Worm (Caenorhabditis elegans): ENCODE results near the gene F14H12.2.
A peak's percentile ranks its signal among the peaks of the same experiment; 100 is the strongest.
"Not testable (repeated sequence)": the region's sequence is repeated elsewhere in the genome, so short reads cannot be mapped to it uniquely, and the experiment has no call there.

F14H12.2 gene

ce11 chrX:4314939-4315338 lies 35.4 kb upstream of the F14H12.2 start:
- TF ChIP-seq nhr-12 (tag; optimal IDR thresholded peaks at IDR 0.05) (no peak), ces-1 (GFP tag; optimal IDR thresholded peaks at IDR 0.05) (peak; percentile 82)

- TF ChIP-seq elt-3 (tag; optimal IDR thresholded peaks at IDR 0.05) = no peak
- TF ChIP-seq ces-1 (GFP tag; optimal IDR thresholded peaks at IDR 0.05) = peak; percentile 37
Measured at ce11 chrX:4317095-4317494, 33.2 kb upstream of the F14H12.2 start.

DNA sequence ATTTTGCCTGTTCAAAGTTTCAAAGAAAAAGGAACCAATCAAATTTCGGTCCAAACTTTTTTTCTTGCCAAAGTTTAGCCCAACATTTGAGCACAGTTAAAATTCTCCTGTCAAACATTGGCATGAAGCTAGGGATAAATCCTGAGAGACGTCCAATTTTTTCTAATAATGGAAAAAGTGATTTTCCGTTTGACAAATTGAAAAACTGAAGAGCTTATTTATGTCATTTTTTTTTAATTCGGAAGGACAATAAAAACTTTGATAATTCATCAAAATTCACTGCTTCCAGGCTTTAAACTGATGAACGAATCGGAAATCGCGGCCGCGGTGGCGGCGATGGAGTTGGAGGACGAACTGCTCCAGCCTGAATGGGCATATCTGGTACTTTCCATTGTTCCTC lies 29.7 kb upstream of the F14H12.2 start, which contains the start of gene dop-6:
Gene dop-6, plus strand, starts transcription at position 301 of the 400 bp plus-strand sequence.
- TF ChIP-seq lin-13 (tag; optimal IDR thresholded peaks at IDR 0.05) = no peak
- TF ChIP-seq cnd-1 (tag; optimal IDR thresholded peaks at IDR 0.05) = no peak
- no peak for TF ChIP-seq M03D4.4 (tag; optimal IDR thresholded peaks at IDR 0.05)
- TF ChIP-seq elt-3 (tag; optimal IDR thresholded peaks at IDR 0.05) = no peak
- no peak for TF ChIP-seq ceh-43 (GFP tag; optimal IDR thresholded peaks at IDR 0.05)
- no peak for TF ChIP-seq flh-1 (GFP tag; optimal IDR thresholded peaks at IDR 0.05)
- no peak for TF ChIP-seq mls-2 (tag; optimal IDR thresholded peaks at IDR 0.05)
- TF ChIP-seq sem-2 (GFP tag; optimal IDR thresholded peaks at IDR 0.05) = no peak

DNA sequence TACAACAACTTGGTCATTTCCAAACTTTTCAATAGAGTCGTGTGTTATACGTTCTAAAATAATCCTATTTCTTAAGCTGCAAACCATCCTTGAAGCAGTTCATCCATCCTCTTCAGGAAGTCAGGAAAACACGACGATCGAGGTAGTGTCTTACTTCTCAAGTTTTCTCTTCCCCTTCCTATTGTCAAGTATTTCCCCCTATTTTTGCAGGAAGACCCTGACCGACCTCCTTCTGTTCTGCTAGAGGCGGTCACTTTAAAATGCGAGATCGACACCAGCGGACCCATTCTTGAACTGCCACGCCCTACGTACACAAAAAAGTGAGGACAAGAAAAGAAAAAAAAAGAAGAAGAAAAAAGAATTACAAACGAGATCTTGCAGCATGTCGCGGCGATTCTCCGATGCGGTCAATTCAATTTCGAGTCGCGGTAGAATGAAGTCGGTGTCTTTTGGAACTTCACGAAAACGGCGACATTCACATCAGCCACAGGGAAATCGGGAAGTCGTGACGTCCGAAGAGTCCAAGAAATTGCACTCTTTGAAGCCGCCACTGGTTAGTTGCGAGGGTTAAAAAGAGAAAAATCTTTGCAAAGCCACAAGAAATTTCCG lies 27.3 kb upstream of the F14H12.2 start:
- TF ChIP-seq elt-1 (tag; optimal IDR thresholded peaks at IDR 0.05; ENCODE audit: borderline replicate concordance, insufficient read depth) (no peak), nhr-237 (tag; optimal IDR thresholded peaks at IDR 0.05) (no peak), bed-3 (GFP tag; optimal IDR thresholded peaks at IDR 0.05) (no peak), unc-39 (tag; optimal IDR thresholded peaks at IDR 0.05) (no peak), flh-1 (GFP tag; optimal IDR thresholded peaks at IDR 0.05) (no peak), cnd-1 (tag; optimal IDR thresholded peaks at IDR 0.05) (no peak), nhr-2 (tag; optimal IDR thresholded peaks at IDR 0.05) (no peak), lin-13 (tag; optimal IDR thresholded peaks at IDR 0.05) (no peak), ces-1 (GFP tag; optimal IDR thresholded peaks at IDR 0.05) (peak; percentile 41)

- TF ChIP-seq ham-2 (GFP tag; optimal IDR thresholded peaks at IDR 0.05) = no peak
Measured at ce11 chrX:4328816-4329215, 21.5 kb upstream of the F14H12.2 start, which contains the start of gene C24A8.5. C24A8.5 (minus strand) TSS chrX:4328916.

DNA sequence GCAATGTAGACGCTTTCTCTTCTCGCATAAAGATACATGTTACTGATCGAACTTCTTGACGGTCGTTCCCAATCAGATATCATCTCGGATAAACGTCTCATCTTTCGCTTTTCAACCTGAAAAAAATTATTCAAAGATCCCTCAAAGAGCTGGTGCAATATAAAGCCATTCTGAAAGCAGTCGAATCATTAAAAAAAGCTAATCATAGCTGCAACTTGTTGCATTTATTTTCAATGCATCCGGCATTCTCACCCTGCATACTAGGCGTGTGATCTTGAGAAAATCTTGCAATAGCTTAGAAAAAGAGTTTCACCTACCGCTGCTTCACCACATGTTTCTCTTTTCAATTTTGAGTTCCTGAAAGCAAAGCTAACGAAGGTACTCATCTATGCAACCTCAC lies 18.0 kb upstream of the F14H12.2 start, which contains the start of gene C24A8.6:
Gene C24A8.6, minus strand, starts transcription at position 101 of the 400 bp plus-strand sequence.
- not testable (repeated sequence) for TF ChIP-seq zip-8 (tag; optimal IDR thresholded peaks at IDR 0.05); nhr-2 (tag; optimal IDR thresholded peaks at IDR 0.05); lin-32 (GFP tag; optimal IDR thresholded peaks at IDR 0.05)

DNA sequence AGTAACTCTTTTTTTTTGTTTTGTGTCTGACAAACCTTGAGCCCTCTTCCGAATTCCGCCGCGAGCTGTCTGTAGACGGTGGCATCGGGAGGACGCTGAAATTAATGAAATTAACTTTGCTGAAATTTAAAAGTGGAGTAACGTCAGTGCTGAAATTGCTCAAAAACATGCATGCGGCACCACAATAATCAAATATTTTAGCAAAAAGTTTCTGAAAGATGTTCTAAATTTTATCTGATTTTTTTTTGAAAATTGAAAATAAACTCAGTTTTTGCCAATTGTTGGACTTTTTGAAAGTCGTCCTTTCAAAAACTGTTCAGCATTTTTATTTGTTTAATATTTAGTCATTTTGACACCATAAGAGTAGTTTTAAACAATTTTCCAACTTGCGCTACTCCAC lies 14.3 kb upstream of the F14H12.2 start, which contains the start of gene cst-2:
Gene cst-2, minus strand, starts transcription at position 101 of the 400 bp plus-strand sequence.
- TF ChIP-seq hlh-1, cnd-1, M03D4.4 (tag; optimal IDR thresholded peaks at IDR 0.05): not testable (repeated sequence)

DNA sequence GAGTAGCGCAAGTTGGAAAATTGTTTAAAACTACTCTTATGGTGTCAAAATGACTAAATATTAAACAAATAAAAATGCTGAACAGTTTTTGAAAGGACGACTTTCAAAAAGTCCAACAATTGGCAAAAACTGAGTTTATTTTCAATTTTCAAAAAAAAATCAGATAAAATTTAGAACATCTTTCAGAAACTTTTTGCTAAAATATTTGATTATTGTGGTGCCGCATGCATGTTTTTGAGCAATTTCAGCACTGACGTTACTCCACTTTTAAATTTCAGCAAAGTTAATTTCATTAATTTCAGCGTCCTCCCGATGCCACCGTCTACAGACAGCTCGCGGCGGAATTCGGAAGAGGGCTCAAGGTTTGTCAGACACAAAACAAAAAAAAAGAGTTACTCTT lies 11.0 kb upstream of the F14H12.2 start, which contains the start of gene cst-1:
Gene cst-1, plus strand, starts transcription at position 301 of the 400 bp plus-strand sequence.
- TF ChIP-seq bed-3 (GFP tag; optimal IDR thresholded peaks at IDR 0.05); ceh-39 (tag; optimal IDR thresholded peaks at IDR 0.05); zip-8 (tag; optimal IDR thresholded peaks at IDR 0.05): not testable (repeated sequence)

DNA sequence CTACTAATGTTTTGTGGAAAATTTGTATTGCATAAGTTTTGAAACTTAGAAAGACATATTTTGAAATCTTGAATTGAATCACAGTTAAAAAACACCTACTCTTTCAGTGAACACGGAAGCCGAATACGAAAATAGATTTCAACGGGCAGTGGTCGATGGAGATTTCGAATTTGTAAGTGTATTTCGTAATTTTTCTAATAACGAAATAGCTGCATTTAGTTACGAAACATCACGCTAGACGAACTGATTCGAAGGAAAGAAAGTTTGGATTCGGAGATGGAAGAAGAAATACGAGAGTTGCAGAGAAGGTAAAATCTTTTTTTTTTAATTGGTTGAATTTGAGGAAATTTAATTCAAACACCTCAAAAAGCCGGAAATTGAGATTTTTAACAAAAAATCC lies 7.6 kb upstream of the F14H12.2 start:
- TF ChIP-seq ztf-11 (tag; optimal IDR thresholded peaks at IDR 0.05) (no peak), snpc-4 (tag; optimal IDR thresholded peaks at IDR 0.05) (no peak), lsy-2 (tag; optimal IDR thresholded peaks at IDR 0.05) (no peak), nhr-2 (tag; optimal IDR thresholded peaks at IDR 0.05) (no peak), unc-120 (tag; optimal IDR thresholded peaks at IDR 0.05; ENCODE audit: poor library complexity, severe bottlenecking) (no peak), ces-1 (GFP tag; optimal IDR thresholded peaks at IDR 0.05) (no peak), ham-2 (GFP tag; optimal IDR thresholded peaks at IDR 0.05) (no peak)

All from whole organism, mixed stage, embryonic.